Worm (Caenorhabditis elegans) whole organism, young adult: ENCODE results near the gene fbxc-34.

Source experiments
- B0035.1 ChIP-seq: sonication (generic microtip); optimal IDR thresholded peaks from 2 replicates; lab custom pipeline; 2016; ENCODE audit warnings: missing genetic modification characterization, mild to moderate bottlenecking, missing compliant biosample characterization, missing genotype, missing genetic modification reagents
- C17E4.6 ChIP-seq: fragments of 200-800 bp; sonication (Bioruptor generic); IDR thresholded peaks from 2 replicates; pipeline ENCODE4 v1.3.6; 2022; ENCODE audit warnings: missing genetic modification reagents, missing genetic modification characterization, missing compliant biosample characterization
- F23B12.7 ChIP-seq: sonication (generic microtip); optimal IDR thresholded peaks from 2 replicates; lab custom pipeline; 2017; ENCODE audit warnings: missing genetic modification characterization, mild to moderate bottlenecking, missing compliant biosample characterization, antibody characterized with exemption, moderate library complexity; ENCODE audit not compliant: insufficient read depth
- F33H1.4 ChIP-seq: fragments of 200-800 bp; sonication (Bioruptor generic); IDR thresholded peaks from 2 replicates; pipeline ENCODE4 v1.3.6; 2022; ENCODE audit warnings: missing genetic modification reagents, missing genetic modification characterization, missing compliant biosample characterization
- F57A8.1 ChIP-seq: fragments of 200-800 bp; sonication (Bioruptor generic); optimal IDR thresholded peaks from 2 replicates; lab custom pipeline; 2018; ENCODE audit warnings: mild to moderate bottlenecking, missing genetic modification characterization, moderate library complexity, missing compliant biosample characterization
- T26A5.8 ChIP-seq: sonication (generic microtip); optimal IDR thresholded peaks from 2 replicates; lab custom pipeline; 2016; ENCODE audit warnings: missing genetic modification characterization, missing compliant biosample characterization
- Y56A3A.18 ChIP-seq: fragments of 200-800 bp; sonication (Bioruptor generic); IDR thresholded peaks from 2 replicates; pipeline ENCODE4 v1.3.6; 2022; ENCODE audit warnings: missing genetic modification reagents, missing genetic modification characterization, missing compliant biosample characterization
- attf-5 ChIP-seq: fragments of 200-800 bp; sonication (Bioruptor generic); optimal IDR thresholded peaks from 2 replicates; lab custom pipeline; 2018; ENCODE audit warnings: mild to moderate bottlenecking, missing genetic modification characterization, missing compliant biosample characterization
- ceh-58 ChIP-seq: fragments of 200-800 bp; sonication (Bioruptor generic); IDR thresholded peaks from 2 replicates; pipeline ENCODE4 v1.3.6; 2022; ENCODE audit warnings: missing genetic modification characterization, missing compliant biosample characterization
- die-1 ChIP-seq: sonication (generic microtip); optimal IDR thresholded peaks from 2 replicates; lab custom pipeline; 2016; ENCODE audit warnings: missing genotype, mild to moderate bottlenecking, missing genetic modification characterization, missing compliant biosample characterization
- dox-1 ChIP-seq: fragments of 200-800 bp; sonication (Bioruptor generic); IDR thresholded peaks from 2 replicates; pipeline ENCODE4 v1.3.6; 2022; ENCODE audit warnings: missing genetic modification reagents, missing genetic modification characterization, missing compliant biosample characterization
- dpff-1 ChIP-seq: sonication (generic microtip); optimal IDR thresholded peaks from 2 replicates; lab custom pipeline; 2017; ENCODE audit warnings: mild to moderate bottlenecking, missing genetic modification characterization, missing compliant biosample characterization
- egl-18 ChIP-seq: fragments of 200-800 bp; sonication (Bioruptor generic); IDR thresholded peaks from 2 replicates; pipeline ENCODE4 v1.3.6; 2022; ENCODE audit warnings: missing genetic modification reagents, missing genetic modification characterization, missing compliant biosample characterization
- egrh-3 ChIP-seq: fragments of 200-800 bp; sonication (Bioruptor generic); IDR thresholded peaks from 2 replicates; pipeline ENCODE4 v1.3.6; 2022; ENCODE audit warnings: missing genetic modification reagents, missing genetic modification characterization, missing compliant biosample characterization
- ekl-4 ChIP-seq: fragments of 200-800 bp; sonication (Bioruptor generic); IDR thresholded peaks from 2 replicates; pipeline ENCODE4 v1.3.6; 2022; ENCODE audit warnings: missing genetic modification reagents, missing genetic modification characterization, missing compliant biosample characterization
- ets-4 ChIP-seq: fragments of 200-800 bp; sonication (Bioruptor generic); optimal IDR thresholded peaks from 2 replicates; lab custom pipeline; 2018; ENCODE audit warnings: mild to moderate bottlenecking, missing genetic modification characterization, missing compliant biosample characterization
- fkh-3 ChIP-seq: sonication (generic microtip); optimal IDR thresholded peaks from 2 replicates; lab custom pipeline; 2016; ENCODE audit warnings: mild to moderate bottlenecking, missing genetic modification characterization, missing compliant biosample characterization
- him-1 ChIP-seq: sonication (generic microtip); optimal IDR thresholded peaks from 2 replicates; lab custom pipeline; 2016; ENCODE audit warnings: missing genotype, missing genetic modification reagents, missing genetic modification characterization, missing compliant biosample characterization
- hlh-26 ChIP-seq: fragments of 200-800 bp; sonication (Bioruptor generic); conservative IDR thresholded peaks from 2 replicates; pipeline ENCODE4 v1.3.6; 2022; ENCODE audit warnings: missing genetic modification reagents, missing genetic modification characterization, missing compliant biosample characterization
- hmg-1.2 ChIP-seq: fragments of 200-800 bp; sonication (Bioruptor generic); IDR thresholded peaks from 2 replicates; pipeline ENCODE4 v1.3.6; 2022; ENCODE audit warnings: missing genetic modification reagents, missing genetic modification characterization, missing compliant biosample characterization
- hsf-1 ChIP-seq: fragments of 200-800 bp; sonication (Bioruptor generic); IDR thresholded peaks from 2 replicates; pipeline ENCODE4 v1.3.6; 2022; ENCODE audit warnings: missing genetic modification reagents, missing genetic modification characterization, missing compliant biosample characterization
- let-607 ChIP-seq, 2 experiments: fragments of 200-800 bp in 1 of 2; sonication (Bioruptor generic) in 1 of 2; sonication (generic microtip) in 1 of 2; optimal IDR thresholded peaks; 2 replicates each; lab custom pipeline; 2016 to 2018; ENCODE audit warnings: mild to moderate bottlenecking in 2 of 2, missing compliant biosample characterization in 2 of 2, missing genetic modification characterization in 2 of 2, moderate library complexity in 2 of 2, missing genotype in 1 of 2
- lsy-27 ChIP-seq: sonication (generic microtip); optimal IDR thresholded peaks from 2 replicates; lab custom pipeline; 2017; ENCODE audit warnings: missing genetic modification characterization, mild to moderate bottlenecking, missing compliant biosample characterization, antibody characterized with exemption, missing genotype, borderline replicate concordance; ENCODE audit not compliant: insufficient read depth
- madf-10 ChIP-seq: sonication (generic microtip); optimal IDR thresholded peaks from 2 replicates; lab custom pipeline; 2016; ENCODE audit warnings: mild to moderate bottlenecking, missing genetic modification characterization, missing compliant biosample characterization
- madf-6 ChIP-seq: fragments of 200-800 bp; sonication (Bioruptor generic); IDR thresholded peaks from 2 replicates; pipeline ENCODE4 v1.3.6; 2022; ENCODE audit warnings: missing genetic modification reagents, missing genetic modification characterization, missing compliant biosample characterization
- nhr-80 ChIP-seq: sonication (generic microtip); optimal IDR thresholded peaks from 2 replicates; lab custom pipeline; 2016; ENCODE audit warnings: missing genetic modification characterization, missing compliant biosample characterization
- rec-8 ChIP-seq, 2 experiments: sonication (generic microtip); optimal IDR thresholded peaks; 2 replicates each; lab custom pipeline; 2016; ENCODE audit warnings: mild to moderate bottlenecking in 2 of 2, missing genetic modification characterization in 2 of 2, missing genetic modification reagents in 2 of 2, missing genotype in 2 of 2, missing biosample characterization in 1 of 2, missing compliant biosample characterization in 1 of 2, moderate library complexity in 1 of 2
- sea-2 ChIP-seq: fragments of 200-800 bp; sonication (Bioruptor generic); IDR thresholded peaks from 2 replicates; pipeline ENCODE4 v1.3.6; 2022; ENCODE audit warnings: missing genetic modification characterization, missing compliant biosample characterization
- snpc-3.4 ChIP-seq: sonication (generic microtip); optimal IDR thresholded peaks from 2 replicates; lab custom pipeline; 2017; ENCODE audit warnings: missing genetic modification characterization, mild to moderate bottlenecking, missing compliant biosample characterization, antibody characterized with exemption, moderate library complexity, missing genotype, missing genetic modification reagents
- snpc-4 ChIP-seq, 5 experiments: fragments of 150-350 bp in 1 of 5; sonication (generic microtip) in 4 of 5; optimal IDR thresholded peaks; 2 replicates each; lab custom pipeline; 2014 to 2018; ENCODE audit warnings: missing genetic modification characterization in 5 of 5, missing biosample characterization in 3 of 5, antibody characterized with exemption in 2 of 5, mild to moderate bottlenecking in 2 of 5, missing compliant biosample characterization in 2 of 5, missing genotype in 2 of 5, moderate library complexity in 2 of 5, missing genetic modification reagents in 1 of 5
- somi-1 ChIP-seq: fragments of 200-800 bp; sonication (Bioruptor generic); optimal IDR thresholded peaks from 2 replicates; lab custom pipeline; 2018; ENCODE audit warnings: mild to moderate bottlenecking, missing genetic modification characterization, missing compliant biosample characterization
- tbx-9 ChIP-seq: sonication (generic microtip); optimal IDR thresholded peaks from 2 replicates; lab custom pipeline; 2016; ENCODE audit warnings: borderline replicate concordance, missing genetic modification characterization, inconsistent platforms, missing compliant biosample characterization
- tlf-1 ChIP-seq: fragments of 200-800 bp; sonication (Bioruptor generic); optimal IDR thresholded peaks from 2 replicates; lab custom pipeline; 2018; ENCODE audit warnings: mild to moderate bottlenecking, missing genetic modification characterization, missing compliant biosample characterization
- xnd-1 ChIP-seq: sonication (generic microtip); optimal IDR thresholded peaks from 2 replicates; lab custom pipeline; 2016; ENCODE audit warnings: missing genotype, missing genetic modification reagents, missing genetic modification characterization, missing compliant biosample characterization
- zfh-2 ChIP-seq: fragments of 200-800 bp; sonication (Bioruptor generic); conservative IDR thresholded peaks from 2 replicates; pipeline ENCODE4 v1.3.6; 2022; ENCODE audit warnings: missing genetic modification reagents, missing genetic modification characterization, missing compliant biosample characterization

The fbxc-34 gene

DNA sequence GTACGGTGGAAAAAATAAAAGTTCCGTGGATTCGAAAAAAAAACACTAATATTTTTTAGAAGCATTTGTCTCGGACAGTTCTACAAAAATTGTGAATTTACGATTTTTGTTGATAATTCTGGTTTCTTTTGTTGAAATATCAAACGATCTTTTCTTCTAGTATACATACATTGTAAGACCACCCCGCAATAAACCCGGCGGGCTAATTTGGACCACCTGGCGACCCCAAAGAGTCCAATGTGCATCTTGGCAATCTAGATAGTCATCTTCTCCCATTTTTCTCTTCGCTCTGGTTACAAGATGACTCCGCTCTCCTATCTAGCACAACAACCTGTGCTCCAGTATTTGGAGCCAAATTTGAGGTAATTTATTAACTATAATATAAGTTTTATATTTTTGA, 15.2 kb upstream of the fbxc-34 start, which contains the start of gene fbxc-29:
TSS of gene fbxc-29 (plus strand) at position 301 of the 400 bp plus-strand sequence.
- TF ChIP-seq hsf-1 (GFP tag; lab: Robert Waterston, UW): no peak
- TF ChIP-seq madf-10: no peak
- TF ChIP-seq T26A5.8 (tag; lab: Kevin White, UChicago): no peak
- TF ChIP-seq hmg-1.2 (GFP tag; lab: Robert Waterston, UW): no peak
- no peak for TF ChIP-seq dox-1 (GFP tag; lab: Robert Waterston, UW)

DNA sequence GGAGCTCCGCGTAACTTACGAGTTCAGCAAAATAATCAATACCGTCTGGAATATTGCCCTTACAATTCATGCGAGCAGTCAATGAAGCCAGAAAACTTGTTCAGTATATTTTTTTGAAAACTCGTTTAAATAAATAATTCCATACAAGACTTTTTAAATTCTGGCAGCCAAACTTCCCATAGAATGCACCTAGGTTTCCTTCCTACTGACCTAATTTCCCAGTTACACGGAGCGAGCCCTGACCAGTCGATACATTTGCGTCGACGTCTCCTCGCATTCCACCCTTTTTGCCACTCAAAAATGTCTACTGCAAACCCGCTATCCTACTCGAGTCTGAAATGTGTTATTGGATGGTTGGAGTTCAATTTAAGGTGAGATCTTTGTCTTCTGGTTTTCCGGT, 13.6 kb upstream of the fbxc-34 start, which contains the start of gene fbxc-30:
TSS of gene fbxc-30 (plus strand) at position 301 of the 400 bp plus-strand sequence.
- TF ChIP-seq dox-1 (GFP tag; lab: Robert Waterston, UW) (no peak), madf-6 (GFP tag; lab: Robert Waterston, UW) (no peak), ets-4 (GFP tag; lab: Kevin White, UChicago) (no peak), tbx-9 (tag; lab: Kevin White, UChicago) (no peak), Y56A3A.18 (GFP tag; lab: Robert Waterston, UW) (no peak), F57A8.1 (GFP tag; lab: Kevin White, UChicago) (no peak), egrh-3 (GFP tag; lab: Robert Waterston, UW) (no peak), sea-2 (GFP tag; lab: Robert Waterston, UW) (no peak), him-1 (tag; lab: Kevin White, UChicago) (no peak), zfh-2 (GFP tag; lab: Robert Waterston, UW) (no peak), ekl-4 (GFP tag; lab: Robert Waterston, UW) (no peak), F23B12.7 (tag; lab: Kevin White, UChicago) (no peak), hlh-26 (GFP tag; lab: Robert Waterston, UW) (no peak), T26A5.8 (tag; lab: Kevin White, UChicago) (no peak), rec-8 (tag; optimal IDR thresholded peaks at IDR 0.05; lab: Kevin White, UChicago) (no peak), dpff-1 (no peak), snpc-3.4 (tag; lab: Kevin White, UChicago) (no peak), tlf-1 (GFP tag; lab: Kevin White, UChicago) (no peak), egl-18 (GFP tag; lab: Robert Waterston, UW) (no peak)
- TF ChIP-seq, all 124 proteins: peak for 0

DNA sequence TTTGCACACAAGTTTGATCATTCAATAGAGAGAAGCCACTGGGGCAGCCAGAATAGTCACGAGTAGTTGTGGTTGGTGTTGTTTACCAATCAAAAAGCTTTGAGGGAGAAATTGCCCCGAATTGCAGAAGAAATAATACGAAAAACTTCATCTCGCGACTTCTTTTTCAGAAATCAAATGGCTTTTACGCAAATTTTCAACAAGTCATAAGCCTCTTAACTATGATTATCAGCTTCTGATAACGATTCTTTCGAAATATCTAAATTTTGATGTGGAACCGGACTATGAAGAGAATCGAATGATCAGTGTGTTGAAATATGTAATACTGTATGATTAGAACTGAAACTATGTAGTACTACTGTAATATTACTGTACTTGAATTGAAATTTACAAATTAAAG, 10.6 kb upstream of the fbxc-34 start:
- TF ChIP-seq let-607 (tag; optimal IDR thresholded peaks at IDR 0.05; lab: Kevin White, UChicago): no peak
- no peak for TF ChIP-seq die-1
- TF ChIP-seq zfh-2 (GFP tag; lab: Robert Waterston, UW): no peak
- TF ChIP-seq B0035.1: no peak
- TF ChIP-seq attf-5: no peak
- TF ChIP-seq snpc-4 (GFP tag; optimal IDR thresholded peaks at IDR 0.05; lab: Kevin White, UChicago): no peak
- TF ChIP-seq snpc-4 (tag; optimal IDR thresholded peaks at IDR 0.05; lab: Kevin White, UChicago): no peak
- no peak for TF ChIP-seq fkh-3 (tag; lab: Kevin White, UChicago)
- no peak for TF ChIP-seq ceh-58
- TF ChIP-seq somi-1: no peak
- TF ChIP-seq ets-4 (GFP tag; lab: Kevin White, UChicago): no peak
- TF ChIP-seq F23B12.7 (tag; lab: Kevin White, UChicago): no peak
- TF ChIP-seq tlf-1 (GFP tag; lab: Kevin White, UChicago): no peak
- TF ChIP-seq xnd-1 (tag; lab: Kevin White, UChicago): no peak
- TF ChIP-seq, all 124 proteins: peak for 0

DNA sequence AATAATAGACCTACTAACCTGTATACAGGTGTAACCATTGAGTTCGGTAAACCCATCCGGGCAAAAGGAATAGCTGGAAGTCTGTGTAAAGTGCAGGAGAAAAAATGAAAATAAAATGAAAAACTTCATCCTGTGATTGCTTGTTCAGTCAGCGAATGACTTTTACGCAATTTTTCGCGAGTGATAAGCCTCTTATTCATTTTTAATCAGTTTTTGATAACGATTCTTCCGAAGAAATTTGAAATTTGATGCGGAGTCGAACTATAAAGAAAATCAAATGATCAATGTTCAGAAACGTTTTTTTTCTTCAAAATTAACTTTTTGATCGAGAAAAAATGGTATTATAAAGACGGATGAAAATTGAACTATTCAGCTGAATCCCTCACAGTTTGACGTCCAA, 8.2 kb upstream of the fbxc-34 start:
- no peak for TF ChIP-seq fkh-3 (tag; lab: Kevin White, UChicago)
- TF ChIP-seq lsy-27 (tag; lab: Kevin White, UChicago): no peak
- no peak for TF ChIP-seq F33H1.4 (GFP tag; lab: Robert Waterston, UW)
- no peak for TF ChIP-seq C17E4.6
- peak; percentile 44 for TF ChIP-seq nhr-80 (tag; lab: Kevin White, UChicago)
